Worm (Caenorhabditis elegans): ENCODE results near the gene upp-1.

Gene upp-1

DNA sequence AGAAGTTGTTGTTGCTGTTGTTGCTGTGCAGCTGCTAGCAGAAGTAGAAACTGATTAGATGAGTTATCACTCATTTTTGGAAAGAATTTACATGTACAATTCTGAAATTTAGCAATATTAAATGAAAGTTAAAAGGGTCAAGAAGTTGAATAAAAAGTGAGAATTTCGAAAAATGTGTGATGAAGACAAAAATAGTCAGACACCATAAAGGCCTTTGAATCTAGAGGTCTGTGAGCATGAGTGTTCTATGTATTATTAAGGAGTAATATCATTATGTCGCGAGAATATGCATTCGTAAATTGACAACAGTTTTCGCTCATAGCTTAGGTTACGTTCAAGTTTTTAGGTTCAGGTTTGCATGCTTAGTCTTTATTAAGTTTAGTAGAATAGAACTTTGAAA, 13.0 kb upstream of the upp-1 start, which contains the start of gene baz-2:
Gene baz-2, minus strand, starts transcription at position 101 of the 400 bp plus-strand sequence.
- TF ChIP-seq egl-44 (GFP tag; IDR thresholded peaks at IDR 0.05) (no peak), K12H6.12 (tag; optimal IDR thresholded peaks at IDR 0.05) (no peak), C06A6.2 (GFP tag; conservative IDR thresholded peaks at IDR 0.05) (no peak), hsf-1 (GFP tag; IDR thresholded peaks at IDR 0.05) (no peak), madf-3 (GFP tag; IDR thresholded peaks at IDR 0.05) (no peak), nfyb-1 (GFP tag; IDR thresholded peaks at IDR 0.05) (no peak)

ce11 chrIII:7655498-7655897, 12.6 kb upstream of the upp-1 start:
- TF ChIP-seq ceh-91 (GFP tag; IDR thresholded peaks at IDR 0.05) = no peak
- TF ChIP-seq zfh-2 (GFP tag; conservative IDR thresholded peaks at IDR 0.05) = peak; percentile 53
- 0 out of 2 replicates have a peak, but pooled peaks have one; percentile 18 for TF ChIP-seq egrh-3 (GFP tag; IDR thresholded peaks at IDR 0.05)
- 0 out of 2 replicates have a peak, but pooled peaks have one; percentile 28 for TF ChIP-seq lin-26 (GFP tag; IDR thresholded peaks at IDR 0.05)
- TF ChIP-seq rcor-1 (GFP tag; IDR thresholded peaks at IDR 0.05) = no peak

ce11 chrIII:7648841-7649240, 5.9 kb upstream of the upp-1 start:
- peak; percentile 18; the same call in 1 of the 2 replicates for TF ChIP-seq egrh-3 (GFP tag; IDR thresholded peaks at IDR 0.05)
- TF ChIP-seq B0035.1 (tag; optimal IDR thresholded peaks at IDR 0.05) = no peak
- TF ChIP-seq zfh-2 (GFP tag; conservative IDR thresholded peaks at IDR 0.05) = peak; percentile 66
- 0 out of 2 replicates have a peak, but pooled peaks have one; percentile 4 for TF ChIP-seq ztf-6 (GFP tag; IDR thresholded peaks at IDR 0.05)

- TF ChIP-seq K12H6.12 (tag; optimal IDR thresholded peaks at IDR 0.05) = no peak
- no peak for TF ChIP-seq dox-1 (GFP tag; IDR thresholded peaks at IDR 0.05)
Measured at ce11 chrIII:7645075-7645474, 2.2 kb upstream of the upp-1 start.

DNA sequence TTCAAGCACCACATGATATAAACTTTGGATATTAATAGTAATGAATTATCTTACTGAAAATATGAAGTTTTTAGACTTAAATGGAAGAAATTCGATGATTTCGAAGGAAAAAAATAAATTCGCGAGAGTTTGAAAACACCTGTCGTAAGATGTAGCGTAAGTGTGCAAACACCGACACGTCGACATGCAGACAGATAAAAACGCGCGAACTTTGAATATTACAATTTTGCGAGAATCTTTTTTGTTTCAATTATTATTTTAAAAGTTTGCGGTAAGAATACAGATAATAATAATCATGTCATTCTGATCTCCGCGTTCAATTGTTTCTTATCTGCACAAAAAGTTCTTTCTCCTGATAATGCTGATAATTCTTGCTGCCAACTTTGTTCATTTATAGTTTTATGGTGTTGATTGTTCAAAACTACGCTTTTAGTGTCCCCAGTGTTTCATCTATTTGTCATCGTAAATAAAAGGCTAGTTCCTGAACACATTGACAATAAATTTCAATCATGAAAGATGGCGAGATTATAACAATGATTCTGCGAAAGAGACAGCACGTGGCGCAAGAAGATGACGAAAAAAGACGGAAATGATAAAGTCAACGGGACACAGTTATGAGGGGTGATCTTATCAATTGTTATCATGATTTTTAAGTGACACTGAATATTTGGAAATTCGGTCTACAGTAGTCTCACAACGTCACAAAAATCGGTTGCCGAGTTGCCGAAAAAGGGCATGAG, 1.2 kb upstream of the upp-1 start:
- TF ChIP-seq let-607 (tag; optimal IDR thresholded peaks at IDR 0.05) (peak; percentile 46 to 84), sea-2 (GFP tag; IDR thresholded peaks at IDR 0.05) (no peak), ztf-26 (tag; optimal IDR thresholded peaks at IDR 0.05) (peak; percentile 29), lsy-27 (tag; optimal IDR thresholded peaks at IDR 0.05; ENCODE audit: borderline replicate concordance, insufficient read depth) (no peak), ztf-3 (GFP tag; optimal IDR thresholded peaks at IDR 0.05) (no peak), F49E8.2 (tag; optimal IDR thresholded peaks at IDR 0.05; ENCODE audit: insufficient read depth) (no peak), zfh-2 (GFP tag; conservative IDR thresholded peaks at IDR 0.05) (no peak), egl-18 (GFP tag; IDR thresholded peaks at IDR 0.05) (no peak), tbp1 (GFP tag; optimal IDR thresholded peaks at IDR 0.05) (no peak), D2030.7 (GFP tag; IDR thresholded peaks at IDR 0.05) (no peak), ztf-18 (tag; optimal IDR thresholded peaks at IDR 0.05) (no peak), dpl-1 (GFP tag; optimal IDR thresholded peaks at IDR 0.05) (peak; percentile 12), hsf-1 (GFP tag; IDR thresholded peaks at IDR 0.05) (no peak), ceh-79 (tag; optimal IDR thresholded peaks at IDR 0.05) (no peak), T26A5.8 (tag; optimal IDR thresholded peaks at IDR 0.05) (no peak), ceh-58 (GFP tag; IDR thresholded peaks at IDR 0.05) (no peak), B0261.1 (tag; optimal IDR thresholded peaks at IDR 0.05) (no peak), madf-10 (tag; optimal IDR thresholded peaks at IDR 0.05) (peak; percentile 0), nhr-27 (tag; optimal IDR thresholded peaks at IDR 0.05) (no peak), sptf-2 (GFP tag; optimal IDR thresholded peaks at IDR 0.05) (no peak), nhr-80 (tag; optimal IDR thresholded peaks at IDR 0.05) (peak; percentile 95), ekl-4 (GFP tag; IDR thresholded peaks at IDR 0.05) (no peak), ztf-25 (GFP tag; IDR thresholded peaks at IDR 0.05) (no peak), efl-1 (GFP tag; optimal IDR thresholded peaks at IDR 0.05) (peak; percentile 17), B0336.3 (GFP tag; IDR thresholded peaks at IDR 0.05) (peak; percentile 25; the same call in 1 of the 2 replicates), lin-54 (GFP tag; optimal IDR thresholded peaks at IDR 0.05) (peak; percentile 7), hlh-12 (tag; optimal IDR thresholded peaks at IDR 0.05) (no peak), T07F8.4 (tag; optimal IDR thresholded peaks at IDR 0.05) (no peak)

Measured in whole organism, young adult.